Worm (Caenorhabditis elegans) whole organism, L4 larva: ENCODE measurements around the gene T25E12.16.

Experiments
- F44E2.7 ChIP-seq: fragments of 200-800 bp; sonication (Bioruptor generic); IDR thresholded peaks from 2 replicates; pipeline ENCODE4 v2.1.2; 2022; ENCODE audit warnings: missing genetic modification characterization, missing compliant biosample characterization
- F49E8.2 ChIP-seq: sonication (generic microtip); optimal IDR thresholded peaks from 2 replicates; lab custom pipeline; 2016; ENCODE audit warnings: missing compliant biosample characterization, mild to moderate bottlenecking, missing genetic modification characterization, borderline replicate concordance
- ama-1 ChIP-seq: fragments of 150-350 bp; optimal IDR thresholded peaks from 2 replicates; lab custom pipeline; 2014; ENCODE audit warnings: inconsistent platforms, mixed read lengths
- ces-1 ChIP-seq: fragments of 150-350 bp; sonication (generic microtip); optimal IDR thresholded peaks from 4 replicates; lab custom pipeline; 2014; ENCODE audit warnings: missing biosample characterization, missing genetic modification reagents, missing genetic modification characterization
- daf-16 ChIP-seq, 3 experiments: sonication (generic microtip); optimal IDR thresholded peaks; 2 replicates each; lab custom pipeline; 2016 to 2017; ENCODE audit warnings: missing genetic modification characterization in 3 of 3, missing genetic modification reagents in 3 of 3, mild to moderate bottlenecking in 2 of 3, missing compliant biosample characterization in 2 of 3, missing biosample characterization in 1 of 3, moderate library complexity in 1 of 3
- lin-39 ChIP-seq: fragments of 150-350 bp; optimal IDR thresholded peaks from 2 replicates; lab custom pipeline; 2014; ENCODE audit warnings: missing biosample characterization, missing genetic modification reagents, missing genetic modification characterization
- snpc-4 ChIP-seq: fragments of 150-350 bp; optimal IDR thresholded peaks from 2 replicates; lab custom pipeline; 2014; ENCODE audit warnings: missing biosample characterization, missing genetic modification characterization
- tag-97 ChIP-seq: fragments of 200-800 bp; sonication (Bioruptor generic); IDR thresholded peaks from 2 replicates; pipeline ENCODE4 v1.3.6; 2022; ENCODE audit warnings: missing genetic modification characterization, missing compliant biosample characterization
- unc-39 ChIP-seq: sonication (generic microtip); optimal IDR thresholded peaks from 2 replicates; lab custom pipeline; 2017; ENCODE audit warnings: missing biosample characterization, missing genetic modification characterization
- unc-62 ChIP-seq, 3 experiments: fragments of 150-350 bp in 1 of 3; sonication (generic microtip); optimal IDR thresholded peaks in 2 of 3; peaks in 1 of 3; 1 replicate in 1 of 3; 2 replicates in 2 of 3; lab custom pipeline; 2014 to 2017; ENCODE audit warnings: missing biosample characterization in 3 of 3, missing genetic modification characterization in 3 of 3, missing genetic modification reagents in 3 of 3, missing genotype in 1 of 3
- zag-1 ChIP-seq: fragments of 150-350 bp; optimal IDR thresholded peaks from 2 replicates; lab custom pipeline; 2014; ENCODE audit warnings: missing biosample characterization, missing genetic modification characterization
- ztf-11 ChIP-seq: fragments of 150-350 bp; optimal IDR thresholded peaks from 2 replicates; lab custom pipeline; 2014; ENCODE audit warnings: missing biosample characterization, missing genetic modification characterization

DNA sequence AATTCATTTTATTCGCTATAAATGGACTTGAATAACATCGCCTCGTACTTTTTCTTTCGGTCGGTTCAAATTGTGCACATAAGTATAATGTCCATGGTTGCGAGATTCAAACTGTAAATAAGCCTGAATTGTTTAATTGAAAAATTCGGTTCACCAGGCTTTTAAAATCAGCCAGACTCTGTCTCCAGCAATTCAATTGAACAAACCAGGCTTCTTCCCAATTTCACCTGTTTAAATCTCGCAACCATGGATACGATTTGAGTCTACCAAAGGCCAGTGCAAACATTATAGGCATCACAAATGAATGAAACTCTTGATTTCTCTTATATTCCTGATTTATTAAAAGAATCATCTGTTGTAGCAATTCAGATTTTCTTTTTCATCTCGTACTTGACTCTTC is 2.0 kb downstream of the T25E12.16 start, which contains the start of gene srz-100:
- TF ChIP-seq unc-62 (GFP tag; optimal IDR thresholded peaks at IDR 0.05 in 1 of 2; lab: Kevin White, UChicago) (no peak), unc-62 (tag; optimal IDR thresholded peaks at IDR 0.05; lab: Kevin White, UChicago) (no peak), ces-1 (GFP tag; lab: Kevin White, UChicago) (no peak), tag-97 (GFP tag; lab: Robert Waterston, UW) (no peak), daf-16 (GFP tag; optimal IDR thresholded peaks at IDR 0.05; lab: Kevin White, UChicago) (no peak), daf-16 (tag; optimal IDR thresholded peaks at IDR 0.05; lab: Kevin White, UChicago) (no peak), unc-39 (tag; lab: Kevin White, UChicago) (no peak), snpc-4 (tag; lab: Kevin White, UChicago) (no peak), F49E8.2 (tag; lab: Kevin White, UChicago) (no peak), zag-1 (no peak), lin-39 (no peak), F44E2.7 (GFP tag; lab: Robert Waterston, UW) (no peak), ama-1 (lab: Kevin White, UChicago) (no peak), ztf-11 (no peak)
